Fruit fly (Drosophila melanogaster): ENCODE results near the gene twf.

dm6 chr3R:14151840-14152239 is 29.4 kb downstream of the twf start, which contains the start of gene CG14355:
- TF ChIP-seq EcR (GFP tag; optimal IDR thresholded peaks at IDR 0.05), result no peak
- no peak for TF ChIP-seq pan (optimal IDR thresholded peaks at IDR 0.05)
- TF ChIP-seq usp (GFP tag; optimal IDR thresholded peaks at IDR 0.05), result no peak
- TF ChIP-seq Dll (optimal IDR thresholded peaks at IDR 0.05), result no peak
- TF ChIP-seq CG8478 (optimal IDR thresholded peaks at IDR 0.05), result no peak
- no peak for TF ChIP-seq psq (optimal IDR thresholded peaks at IDR 0.05)
